Fruit fly (Drosophila melanogaster): ENCODE data around the gene cdi.
A peak's percentile ranks its signal among the peaks of the same experiment; 100 is the strongest.

dm6 chr3R:19108126-19108525 is 14.1 kb upstream of the cdi start:
- TF ChIP-seq EcR (GFP tag; optimal IDR thresholded peaks at IDR 0.05), result no peak
- TF ChIP-seq Pif1B (GFP tag; optimal IDR thresholded peaks at IDR 0.05), result no peak
- no peak for TF ChIP-seq CG12605 (GFP tag; IDR thresholded peaks at IDR 0.05)
- no peak for TF ChIP-seq Snoo (tag; optimal IDR thresholded peaks at IDR 0.05)
- no peak for TF ChIP-seq CG8159 (tag; optimal IDR thresholded peaks at IDR 0.05)
- peak; percentile 49; the same call in 1 of the 2 replicates for TF ChIP-seq Ets98B (GFP tag; IDR thresholded peaks at IDR 0.05)
- TF ChIP-seq gl (tag; optimal IDR thresholded peaks at IDR 0.05), result no peak
- no peak for TF ChIP-seq CG32121 (GFP tag; IDR thresholded peaks at IDR 0.05)
- peak; percentile 60 for TF ChIP-seq CG14655 (GFP tag; optimal IDR thresholded peaks at IDR 0.05)
- TF ChIP-seq CG34367 (tag; optimal IDR thresholded peaks at IDR 0.05), result no peak

Data from whole organism, pupa.